Worm (Caenorhabditis elegans): Measurements from ENCODE around the gene Y41G9A.5.

Gene Y41G9A.5

DNA sequence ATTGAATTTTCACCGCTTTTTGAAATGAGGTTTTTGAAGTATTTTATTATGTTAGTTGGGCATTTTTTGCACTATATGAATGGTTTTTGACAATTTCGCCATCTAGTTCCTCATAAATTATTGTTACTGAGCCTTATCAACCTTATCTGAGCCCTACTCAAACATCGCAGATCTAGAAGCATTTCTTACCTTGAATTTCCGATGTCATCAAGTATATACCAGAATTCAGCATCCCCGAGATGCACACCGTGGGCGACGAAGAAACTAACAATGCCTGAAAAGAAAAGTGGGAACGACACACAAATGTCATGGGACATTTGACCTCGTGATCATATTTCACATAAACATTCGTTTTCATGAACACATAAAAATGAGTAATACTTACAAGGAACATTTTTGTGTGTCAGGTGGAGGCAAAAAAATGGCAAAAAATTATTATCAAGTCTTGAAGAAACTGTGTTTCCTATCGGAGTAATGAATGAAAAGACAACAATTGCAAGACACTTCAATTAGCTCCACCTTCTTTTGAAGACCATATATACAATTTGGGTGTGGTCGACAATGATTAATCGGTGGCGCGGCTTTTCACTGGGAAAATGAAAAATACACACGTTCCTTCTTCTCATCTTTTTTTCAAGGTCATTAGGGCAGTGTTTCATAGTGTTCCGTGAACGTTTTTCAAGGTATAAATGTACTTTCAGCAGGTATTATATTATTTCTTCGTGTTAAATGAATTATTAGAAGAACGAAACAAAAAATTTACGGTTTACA, 26.0 kb downstream of the Y41G9A.5 start:
- TF ChIP-seq pag-3 (tag; optimal IDR thresholded peaks at IDR 0.05; ENCODE audit: borderline replicate concordance) (no peak), ceh-34 (tag; optimal IDR thresholded peaks at IDR 0.05) (no peak), sox-4 (tag; optimal IDR thresholded peaks at IDR 0.05) (no peak), madf-2 (tag; optimal IDR thresholded peaks at IDR 0.05) (no peak), hlh-30 (tag; optimal IDR thresholded peaks at IDR 0.05; ENCODE audit: insufficient read depth) (peak; percentile 32), hlh-8 (tag; optimal IDR thresholded peaks at IDR 0.05) (no peak)

- peak; percentile 24 for TF ChIP-seq unc-55 (GFP tag; optimal IDR thresholded peaks at IDR 0.05)
- TF ChIP-seq pqm-1 (tag; optimal IDR thresholded peaks at IDR 0.05) = no peak
Observed at ce11 chrX:2975421-2975820, 29.0 kb downstream of the Y41G9A.5 start.

- TF ChIP-seq madf-2 (tag; optimal IDR thresholded peaks at IDR 0.05) (no peak), ceh-30 (tag; optimal IDR thresholded peaks at IDR 0.05) (no peak), fkh-6 (tag; optimal IDR thresholded peaks at IDR 0.05) (no peak), K09A11.1 (tag; optimal IDR thresholded peaks at IDR 0.05; ENCODE audit: insufficient read depth) (no peak), fax-1 (tag; optimal IDR thresholded peaks at IDR 0.05) (no peak), ahr-1 (tag; optimal IDR thresholded peaks at IDR 0.05) (no peak), unc-55 (GFP tag; optimal IDR thresholded peaks at IDR 0.05) (no peak), ama-1 (optimal IDR thresholded peaks at IDR 0.05) (no peak), rnt-1 (tag; optimal IDR thresholded peaks at IDR 0.05) (no peak), nfya-1 (tag; optimal IDR thresholded peaks at IDR 0.05) (no peak), ceh-45 (GFP tag; IDR thresholded peaks at IDR 0.05) (no peak), hlh-6 (tag; optimal IDR thresholded peaks at IDR 0.05) (no peak), ceh-2 (tag; optimal IDR thresholded peaks at IDR 0.05) (no peak), F13H6.1 (tag; optimal IDR thresholded peaks at IDR 0.05) (no peak), elt-4 (tag; optimal IDR thresholded peaks at IDR 0.05) (no peak), syd-9 (tag; optimal IDR thresholded peaks at IDR 0.05) (no peak), nhr-11 (tag; optimal IDR thresholded peaks at IDR 0.05) (no peak)
Observed at ce11 chrX:2976148-2976547, 29.7 kb downstream of the Y41G9A.5 start, which contains the start of gene aakg-3. Gene aakg-3 (plus strand): TSS chrX:2976448.

DNA sequence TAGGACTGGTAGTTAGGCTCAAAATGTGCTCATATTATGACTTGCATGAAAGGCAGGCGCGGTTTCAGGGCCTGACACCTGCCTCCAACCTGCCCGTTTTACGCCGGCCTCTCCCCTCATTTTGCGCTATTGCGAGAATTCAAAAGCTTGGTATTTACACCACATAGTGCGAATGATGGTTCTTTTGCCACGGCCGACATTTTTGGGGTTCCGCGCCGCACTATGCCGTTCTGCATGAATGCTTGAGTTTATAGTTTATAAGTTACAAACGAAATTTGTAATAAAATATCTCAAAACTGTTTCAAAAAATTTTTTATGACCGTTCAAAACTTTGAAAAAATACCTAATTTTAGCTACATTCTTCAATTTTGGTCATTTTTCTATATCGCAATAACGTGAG, 31.6 kb downstream of the Y41G9A.5 start:
- no peak for TF ChIP-seq ztf-16 (tag; optimal IDR thresholded peaks at IDR 0.05)
- TF ChIP-seq zip-5 (tag; optimal IDR thresholded peaks at IDR 0.05) = no peak
- no peak for TF ChIP-seq unc-3 (GFP tag; conservative IDR thresholded peaks at IDR 0.05)
- TF ChIP-seq unc-3 (tag; optimal IDR thresholded peaks at IDR 0.05) = no peak
- no peak for TF ChIP-seq tbx-2 (tag; optimal IDR thresholded peaks at IDR 0.05)
- TF ChIP-seq odd-2 (tag; optimal IDR thresholded peaks at IDR 0.05) = no peak
- no peak for TF ChIP-seq che-1 (tag; optimal IDR thresholded peaks at IDR 0.05)

DNA sequence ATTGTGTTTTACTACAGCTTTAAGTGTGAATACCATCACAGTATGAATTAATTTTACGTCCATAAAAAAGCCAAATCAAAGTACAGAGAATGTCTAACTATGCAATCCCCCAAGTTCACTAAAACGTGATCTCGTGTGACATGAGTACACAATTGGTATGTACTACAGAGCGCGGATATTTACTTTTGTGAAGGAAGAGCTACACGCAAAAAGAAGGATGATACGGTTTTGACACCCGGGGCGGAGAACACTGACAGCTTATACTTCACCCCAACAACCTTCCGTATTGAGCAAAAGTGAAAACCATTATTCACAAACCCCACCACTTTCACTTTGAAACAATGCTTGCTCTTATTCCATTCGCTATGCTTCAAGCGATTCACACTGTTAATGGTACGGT, 35.2 kb downstream of the Y41G9A.5 start, which contains the start of gene nspg-5:
nspg-5 (plus strand) TSS at position 301 of the 400 bp plus-strand sequence.
- TF ChIP-seq T23F11.4 (GFP tag; optimal IDR thresholded peaks at IDR 0.05) (no peak), pax-1 (tag; optimal IDR thresholded peaks at IDR 0.05) (peak; percentile 2), pha-4 (tag; optimal IDR thresholded peaks at IDR 0.05) (no peak), ahr-1 (tag; optimal IDR thresholded peaks at IDR 0.05) (no peak)

- TF ChIP-seq unc-42 (tag; optimal IDR thresholded peaks at IDR 0.05) (no peak), madf-2 (tag; optimal IDR thresholded peaks at IDR 0.05) (no peak), npax-4 (tag; optimal IDR thresholded peaks at IDR 0.05) (no peak), eyg-1 (tag; optimal IDR thresholded peaks at IDR 0.05) (no peak), ztf-16 (tag; optimal IDR thresholded peaks at IDR 0.05) (no peak), ttx-3 (tag; optimal IDR thresholded peaks at IDR 0.05) (no peak), zip-5 (tag; optimal IDR thresholded peaks at IDR 0.05) (no peak), odd-2 (tag; optimal IDR thresholded peaks at IDR 0.05) (no peak)
Observed at ce11 chrX:2983996-2984395, 37.5 kb downstream of the Y41G9A.5 start, which contains the start of gene osm-5. Gene osm-5 (plus strand): TSS chrX:2984263.
